Fruit fly (Drosophila melanogaster) whole organism, embryonic: ENCODE data around the gene CG43998.

Source experiments
- Abd-B ChIP-seq: fragments of 200-800 bp; sonication (Bioruptor generic); optimal IDR thresholded peaks from 2 replicates; lab custom pipeline; 2018; ENCODE audit warnings: missing biosample characterization, mild to moderate bottlenecking, missing genetic modification characterization, moderate library complexity
- Asciz ChIP-seq: fragments of 200-800 bp; sonication (Bioruptor generic); optimal IDR thresholded peaks from 2 replicates; lab custom pipeline; 2017; ENCODE audit warnings: missing biosample characterization, mild to moderate bottlenecking, missing genetic modification characterization, missing genetic modification reagents
- CG10274 ChIP-seq: fragments of 200-800 bp; sonication (Bioruptor generic); optimal IDR thresholded peaks from 3 replicates; lab custom pipeline; 2017; ENCODE audit warnings: missing biosample characterization, mild to moderate bottlenecking, missing genetic modification characterization
- CG11093 ChIP-seq: fragments of 200-800 bp; sonication (Bioruptor generic); IDR thresholded peaks from 3 replicates; pipeline ENCODE4 v1.3.6; 2022; ENCODE audit warnings: missing biosample characterization, missing genetic modification characterization
- CG12659 ChIP-seq: fragments of 200-800 bp; sonication (Bioruptor generic); optimal IDR thresholded peaks from 3 replicates; lab custom pipeline; 2017; ENCODE audit warnings: mild to moderate bottlenecking, missing biosample characterization, missing genetic modification reagents, missing genetic modification characterization
- CG12744 ChIP-seq: fragments of 200-800 bp; sonication (Bioruptor generic); optimal IDR thresholded peaks from 2 replicates; lab custom pipeline; 2016; ENCODE audit warnings: missing biosample characterization, missing genetic modification characterization
- CG1529 ChIP-seq: fragments of 200-800 bp; sonication (Bioruptor generic); optimal IDR thresholded peaks from 3 replicates; lab custom pipeline; 2018; ENCODE audit warnings: missing biosample characterization, missing genetic modification characterization
- CG16813 ChIP-seq: fragments of 200-800 bp; sonication (Bioruptor generic); IDR thresholded peaks from 3 replicates; pipeline ENCODE4 v1.3.6; 2022; ENCODE audit warnings: missing biosample characterization, missing genetic modification characterization; ENCODE audit not compliant: partially characterized antibody
- CG2202 ChIP-seq: fragments of 200-800 bp; sonication (Bioruptor generic); optimal IDR thresholded peaks from 2 replicates; lab custom pipeline; 2018; ENCODE audit warnings: missing biosample characterization, mild to moderate bottlenecking, missing genetic modification characterization
- CG2678 ChIP-seq: fragments of 200-800 bp; sonication (Bioruptor generic); optimal IDR thresholded peaks from 3 replicates; lab custom pipeline; 2019; ENCODE audit warnings: missing biosample characterization, mild to moderate bottlenecking, missing genetic modification characterization, moderate library complexity
- CG30020 ChIP-seq: fragments of 200-800 bp; optimal IDR thresholded peaks from 2 replicates; lab custom pipeline; 2019; ENCODE audit warnings: missing biosample characterization, mild to moderate bottlenecking, missing genetic modification characterization, moderate library complexity
- CG31365 ChIP-seq: fragments of 200-800 bp; sonication (Bioruptor generic); optimal IDR thresholded peaks from 2 replicates; lab custom pipeline; 2018; ENCODE audit warnings: missing biosample characterization, mild to moderate bottlenecking, missing genetic modification characterization
- CG32767 ChIP-seq: fragments of 200-800 bp; sonication (Bioruptor generic); IDR thresholded peaks from 2 replicates; pipeline ENCODE4 v1.3.6; 2022; ENCODE audit warnings: missing biosample characterization, missing genetic modification characterization
- CG32772 ChIP-seq: fragments of 200-800 bp; sonication (Bioruptor generic); IDR thresholded peaks from 2 replicates; pipeline ENCODE4 v1.3.6; 2022; ENCODE audit warnings: missing biosample characterization, missing genetic modification characterization
- CG34376 ChIP-seq: fragments of 200-800 bp; sonication (Bioruptor generic); optimal IDR thresholded peaks from 2 replicates; lab custom pipeline; 2018; ENCODE audit warnings: missing biosample characterization, mild to moderate bottlenecking, missing genetic modification characterization
- CG34422 ChIP-seq: fragments of 200-800 bp; sonication (Bioruptor generic); IDR thresholded peaks from 3 replicates; pipeline ENCODE4 v1.3.6; 2022; ENCODE audit warnings: missing biosample characterization, missing genetic modification characterization
- CG4282 ChIP-seq: fragments of 200-800 bp; sonication (Bioruptor generic); optimal IDR thresholded peaks from 2 replicates; lab custom pipeline; 2016; ENCODE audit warnings: missing biosample characterization, missing genetic modification characterization
- CG6254 ChIP-seq: fragments of 200-800 bp; sonication (Bioruptor generic); optimal IDR thresholded peaks from 3 replicates; lab custom pipeline; 2017; ENCODE audit warnings: mild to moderate bottlenecking, missing biosample characterization, missing genetic modification reagents, missing genetic modification characterization
- CG6791 ChIP-seq: fragments of 200-800 bp; sonication (Bioruptor generic); IDR thresholded peaks from 3 replicates; pipeline ENCODE4 v1.3.6; 2022; ENCODE audit warnings: missing biosample characterization, missing genetic modification characterization; ENCODE audit not compliant: partially characterized antibody
- CG7839 ChIP-seq: fragments of 200-800 bp; sonication (Bioruptor generic); optimal IDR thresholded peaks from 3 replicates; lab custom pipeline; 2018; ENCODE audit warnings: missing biosample characterization, mild to moderate bottlenecking, missing genetic modification characterization, moderate library complexity
- CG7963 ChIP-seq: fragments of 200-800 bp; sonication (Bioruptor generic); IDR thresholded peaks from 3 replicates; pipeline ENCODE4 v1.3.6; 2022; ENCODE audit warnings: missing biosample characterization, missing genetic modification characterization; ENCODE audit not compliant: partially characterized antibody
- CG8765 ChIP-seq: fragments of 200-800 bp; sonication (Bioruptor generic); IDR thresholded peaks from 2 replicates; pipeline ENCODE4 v1.3.6; 2022; ENCODE audit warnings: missing biosample characterization, missing genetic modification characterization
- Elba2 ChIP-seq: fragments of 200-800 bp; sonication (Bioruptor generic); optimal IDR thresholded peaks from 3 replicates; lab custom pipeline; 2016; ENCODE audit warnings: missing biosample characterization, missing genetic modification characterization
- GATAe ChIP-seq: fragments of 200-800 bp; sonication (Bioruptor generic); conservative IDR thresholded peaks from 2 replicates; pipeline ENCODE4 v1.3.6; 2022; ENCODE audit warnings: missing biosample characterization, missing genetic modification characterization
- HLH54F ChIP-seq: fragments of 200-800 bp; sonication (Bioruptor generic); optimal IDR thresholded peaks from 3 replicates; lab custom pipeline; 2016; ENCODE audit warnings: missing biosample characterization, missing genetic modification characterization
- Lim3 ChIP-seq: fragments of 200-800 bp; sonication (Bioruptor generic); IDR thresholded peaks from 2 replicates; pipeline ENCODE4 v1.3.6; 2022; ENCODE audit warnings: missing biosample characterization, missing genetic modification characterization
- Mes4 ChIP-seq: fragments of 200-800 bp; sonication (Bioruptor generic); optimal IDR thresholded peaks from 2 replicates; lab custom pipeline; 2016; ENCODE audit warnings: missing biosample characterization, missing genetic modification characterization
- NfI ChIP-seq: fragments of 200-800 bp; sonication (Bioruptor generic); optimal IDR thresholded peaks from 3 replicates; lab custom pipeline; 2018; ENCODE audit warnings: missing biosample characterization, mild to moderate bottlenecking, missing genetic modification characterization, moderate library complexity
- Opbp ChIP-seq: fragments of 200-800 bp; sonication (Bioruptor generic); IDR thresholded peaks from 3 replicates; pipeline ENCODE4 v1.3.6; 2022; ENCODE audit warnings: missing biosample characterization, missing genetic modification characterization; ENCODE audit not compliant: partially characterized antibody
- PHDP ChIP-seq: fragments of 200-800 bp; sonication (Bioruptor generic); optimal IDR thresholded peaks from 3 replicates; lab custom pipeline; 2018; ENCODE audit warnings: missing biosample characterization, mild to moderate bottlenecking, missing genetic modification characterization, moderate library complexity
- Rfx ChIP-seq: fragments of 200-800 bp; sonication (Bioruptor generic); IDR thresholded peaks from 2 replicates; pipeline ENCODE4 v1.3.6; 2022; ENCODE audit warnings: missing biosample characterization, missing genetic modification characterization
- Stat92E ChIP-seq, 3 experiments: fragments of >200 bp in 2 of 3; fragments of 200-800 bp in 1 of 3; sonication (Bioruptor generic) in 1 of 3; optimal IDR thresholded peaks; 2 replicates each; lab custom pipeline; 2017 to 2019; ENCODE audit warnings: missing biosample characterization in 3 of 3, missing genetic modification characterization in 3 of 3, mild to moderate bottlenecking in 1 of 3, moderate library complexity in 1 of 3
- Tbp ChIP-seq: fragments of >200 bp; optimal IDR thresholded peaks from 2 replicates; lab custom pipeline; 2018; ENCODE audit warnings: missing biosample characterization, missing genetic modification characterization
- Trl ChIP-seq, 3 experiments: fragments of >200 bp in 2 of 3; fragments of 200-800 bp in 1 of 3; sonication (Bioruptor generic) in 1 of 3; optimal IDR thresholded peaks; 2 replicates in 1 of 3; 3 replicates in 2 of 3; lab custom pipeline; 2016 to 2017; ENCODE audit warnings: missing biosample characterization in 1 of 3, missing genetic modification characterization in 1 of 3
- Usf ChIP-seq: fragments of 200-800 bp; sonication (Bioruptor generic); optimal IDR thresholded peaks from 2 replicates; lab custom pipeline; 2017; ENCODE audit warnings: missing genotype, missing biosample characterization, missing genetic modification characterization
- ase ChIP-seq: fragments of 200-800 bp; sonication (Bioruptor generic); IDR thresholded peaks from 3 replicates; pipeline ENCODE4 v1.3.6; 2022; ENCODE audit warnings: missing biosample characterization, missing genetic modification characterization
- ato ChIP-seq: fragments of 200-800 bp; sonication (Bioruptor generic); IDR thresholded peaks from 2 replicates; pipeline ENCODE4 v1.3.6; 2022; ENCODE audit warnings: missing biosample characterization, missing genetic modification characterization; ENCODE audit not compliant: partially characterized antibody
- br ChIP-seq: fragments of >200 bp; optimal IDR thresholded peaks from 2 replicates; lab custom pipeline; 2017
- bsh ChIP-seq, 2 experiments: fragments of 200-800 bp; sonication (Bioruptor generic); optimal IDR thresholded peaks; 2 replicates each; lab custom pipeline; 2017 to 2018; ENCODE audit warnings: mild to moderate bottlenecking in 2 of 2, missing biosample characterization in 2 of 2, missing genetic modification characterization in 2 of 2, moderate library complexity in 1 of 2
- caup ChIP-seq: fragments of 200-800 bp; sonication (Bioruptor generic); optimal IDR thresholded peaks from 3 replicates; lab custom pipeline; 2017; ENCODE audit warnings: missing biosample characterization, mild to moderate bottlenecking, missing genetic modification characterization, moderate library complexity; ENCODE audit not compliant: severe bottlenecking
- crol ChIP-seq: fragments of 200-800 bp; sonication (Bioruptor generic); IDR thresholded peaks from 2 replicates; pipeline ENCODE4 v1.3.6; 2022; ENCODE audit warnings: missing biosample characterization, missing genetic modification characterization
- fd96Cb ChIP-seq: fragments of 200-800 bp; sonication (Bioruptor generic); optimal IDR thresholded peaks from 2 replicates; lab custom pipeline; 2018; ENCODE audit warnings: missing biosample characterization, mild to moderate bottlenecking, missing genetic modification characterization, moderate library complexity
- mirr ChIP-seq: fragments of 200-800 bp; sonication (Bioruptor generic); optimal IDR thresholded peaks from 3 replicates; lab custom pipeline; 2018; ENCODE audit warnings: missing biosample characterization, mild to moderate bottlenecking, missing genetic modification characterization
- nmo ChIP-seq: fragments of 200-800 bp; sonication (Bioruptor generic); optimal IDR thresholded peaks from 2 replicates; lab custom pipeline; 2018; ENCODE audit warnings: missing biosample characterization, mild to moderate bottlenecking, missing genetic modification characterization, moderate library complexity
- row ChIP-seq: fragments of 200-800 bp; sonication (Bioruptor generic); IDR thresholded peaks from 3 replicates; pipeline ENCODE4 v1.3.6; 2022; ENCODE audit warnings: missing biosample characterization, missing genetic modification characterization
- seq ChIP-seq: fragments of 200-800 bp; sonication (Bioruptor generic); IDR thresholded peaks from 2 replicates; pipeline ENCODE4 v1.3.6; 2022; ENCODE audit warnings: missing biosample characterization, missing genetic modification characterization
- sima ChIP-seq: fragments of 200-800 bp; sonication (Bioruptor generic); optimal IDR thresholded peaks from 2 replicates; lab custom pipeline; 2016; ENCODE audit warnings: missing biosample characterization, missing genetic modification characterization
- slou ChIP-seq: fragments of 200-800 bp; sonication (Bioruptor generic); optimal IDR thresholded peaks from 3 replicates; lab custom pipeline; 2016; ENCODE audit warnings: missing biosample characterization, missing genetic modification characterization

CG43998 gene

DNA sequence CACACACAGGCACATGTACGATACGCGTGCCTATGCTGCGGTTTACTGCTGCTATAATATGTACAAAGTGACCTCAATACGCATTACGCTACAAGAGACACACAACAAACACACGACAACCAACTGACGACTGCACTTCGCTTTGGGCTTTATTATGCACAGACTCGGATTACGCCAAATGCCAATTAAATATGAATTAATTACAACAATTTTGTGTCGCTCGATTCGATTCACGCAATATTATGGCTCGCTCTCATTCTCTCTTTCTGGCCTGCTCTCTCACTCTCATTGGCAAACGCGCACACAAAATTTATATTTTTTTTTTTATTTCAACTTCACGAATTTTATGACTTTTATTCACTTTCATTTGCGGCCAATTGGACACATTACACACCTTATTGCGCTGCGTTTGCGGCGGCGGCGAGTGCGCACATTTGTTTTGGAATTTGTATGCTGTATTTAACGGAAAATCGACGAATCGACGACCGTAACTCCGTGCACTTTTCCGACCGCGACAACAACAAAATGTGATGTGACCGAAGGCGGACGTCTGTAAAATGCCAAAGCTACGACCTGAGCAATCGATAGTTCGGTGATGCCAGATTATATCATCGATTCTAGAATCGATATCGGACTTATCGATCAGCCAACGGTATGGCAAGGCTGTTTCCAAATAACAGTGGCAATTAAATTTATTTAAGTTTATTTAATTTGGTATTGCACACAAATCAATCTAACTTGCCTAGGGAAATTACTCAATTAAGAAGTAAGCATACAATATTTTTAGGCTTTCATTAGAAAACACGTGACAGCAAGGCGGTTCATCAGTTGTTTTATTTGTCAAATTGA is 6.1 kb downstream of the CG43998 start, which contains the start of the genes sba and CG31141 (continued):
- no peak for TF ChIP-seq slou (GFP tag; lab: Kevin White, UChicago)
- no peak for TF ChIP-seq NfI (GFP tag; lab: Kevin White, UChicago)
- TF ChIP-seq CG16813 (GFP tag; lab: Robert Waterston, UW): peak; percentile 87
- TF ChIP-seq CG30020 (tag; lab: Kevin White, UChicago): no peak
- TF ChIP-seq Abd-B (GFP tag; lab: Kevin White, UChicago): peak; percentile 26
- no peak for TF ChIP-seq CG32767 (GFP tag; lab: Robert Waterston, UW)
- peak; percentile 84 for TF ChIP-seq ato (GFP tag; lab: Robert Waterston, UW)
- TF ChIP-seq CG2678 (tag; lab: Kevin White, UChicago): no peak
- TF ChIP-seq CG32772 (GFP tag; lab: Robert Waterston, UW): peak; percentile 44
- no peak for TF ChIP-seq CG12744
- TF ChIP-seq Lim3: no peak
- no peak for TF ChIP-seq Usf (GFP tag; lab: Kevin White, UChicago)
- no peak for TF ChIP-seq CG4282
- peak; percentile 70; the same call in 1 of the 3 replicates for TF ChIP-seq CG34422 (GFP tag; lab: Robert Waterston, UW)
- TF ChIP-seq crol (GFP tag; lab: Robert Waterston, UW): no peak
- no peak for TF ChIP-seq CG8765
- no peak for TF ChIP-seq CG1529 (GFP tag; lab: Kevin White, UChicago)
- TF ChIP-seq fd96Cb: no peak
- no peak for TF ChIP-seq GATAe (GFP tag; lab: Robert Waterston, UW)
- peak; percentile 88 for TF ChIP-seq Opbp (GFP tag; lab: Robert Waterston, UW)
- peak; percentile 41 for TF ChIP-seq caup (GFP tag; lab: Kevin White, UChicago)
- no peak for TF ChIP-seq CG34376
- TF ChIP-seq CG11093 (GFP tag; lab: Robert Waterston, UW): no peak
- TF ChIP-seq CG12659 (GFP tag; lab: Kevin White, UChicago): peak; percentile 84
- no peak for TF ChIP-seq Asciz (GFP tag; lab: Kevin White, UChicago)
- TF ChIP-seq sima (GFP tag; lab: Kevin White, UChicago): no peak
- no peak for TF ChIP-seq CG6254 (GFP tag; lab: Kevin White, UChicago)
- TF ChIP-seq HLH54F (GFP tag; lab: Kevin White, UChicago): no peak
- TF ChIP-seq CG6791: peak; percentile 94
- no peak for TF ChIP-seq CG10274 (GFP tag; lab: Kevin White, UChicago)
- TF ChIP-seq bsh (GFP tag; optimal IDR thresholded peaks at IDR 0.05; lab: Kevin White, UChicago): peak in 1 of 2 experiments; percentile 3
- peak; percentile 42 for TF ChIP-seq mirr (GFP tag; lab: Kevin White, UChicago)
- TF ChIP-seq CG2202: no peak
- TF ChIP-seq Tbp: no peak
- TF ChIP-seq seq (GFP tag; lab: Robert Waterston, UW): no peak
- TF ChIP-seq row (GFP tag; lab: Robert Waterston, UW): peak; percentile 43
- TF ChIP-seq PHDP: peak; percentile 27
- peak; percentile 93 for TF ChIP-seq Elba2 (GFP tag; lab: Kevin White, UChicago)
- no peak for TF ChIP-seq ase (GFP tag; lab: Robert Waterston, UW)
- peak; percentile 3 for TF ChIP-seq CG7839 (tag; lab: Kevin White, UChicago)
- peak; percentile 40; the same call in 1 of the 2 replicates for TF ChIP-seq Rfx (GFP tag; lab: Robert Waterston, UW)
- TF ChIP-seq nmo (GFP tag; lab: Kevin White, UChicago): peak; percentile 53
- TF ChIP-seq CG31365 (tag; lab: Kevin White, UChicago): no peak
- no peak for TF ChIP-seq br (lab: Kevin White, UChicago)
- TF ChIP-seq Trl (optimal IDR thresholded peaks at IDR 0.05; lab: Kevin White, UChicago): peak; percentile 77 to 91
- TF ChIP-seq Trl (GFP tag; optimal IDR thresholded peaks at IDR 0.05; lab: Kevin White, UChicago): no peak
- no peak for TF ChIP-seq Mes4 (GFP tag; lab: Kevin White, UChicago)
- no peak for TF ChIP-seq Stat92E (GFP tag; optimal IDR thresholded peaks at IDR 0.05; lab: Kevin White, UChicago)
- peak; percentile 81 for TF ChIP-seq CG7963 (GFP tag; lab: Robert Waterston, UW)
